Worm (Caenorhabditis elegans): ENCODE results near the gene ptp-8.
A peak's percentile ranks its signal among the peaks of the same experiment; 100 is the strongest.

Gene ptp-8

ce11 chrIV:7426055-7426454 is 44.2 kb downstream of the ptp-8 start:
- TF ChIP-seq unc-62 (GFP tag; optimal IDR thresholded peaks at IDR 0.05) (no peak), lin-39 (tag; optimal IDR thresholded peaks at IDR 0.05) (no peak), daf-12 (tag; optimal IDR thresholded peaks at IDR 0.05) (no peak), nfya-1 (tag; optimal IDR thresholded peaks at IDR 0.05; ENCODE audit: insufficient read depth) (peak; percentile 7)

ce11 chrIV:7428347-7428746 is 46.5 kb downstream of the ptp-8 start:
- TF ChIP-seq nhr-237 (tag; optimal IDR thresholded peaks at IDR 0.05) = no peak
- no peak for TF ChIP-seq fkh-2 (tag; optimal IDR thresholded peaks at IDR 0.05)
- no peak for TF ChIP-seq nhr-43 (tag; optimal IDR thresholded peaks at IDR 0.05; ENCODE audit: poor library complexity, severe bottlenecking)
- TF ChIP-seq ama-1 (optimal IDR thresholded peaks at IDR 0.05) = no peak
- TF ChIP-seq nfya-1 (tag; optimal IDR thresholded peaks at IDR 0.05; ENCODE audit: insufficient read depth) = no peak
- TF ChIP-seq unc-39 (tag; optimal IDR thresholded peaks at IDR 0.05) = no peak

- no peak for TF ChIP-seq snpc-4 (tag; optimal IDR thresholded peaks at IDR 0.05)
- no peak for TF ChIP-seq R02D3.7 (tag; optimal IDR thresholded peaks at IDR 0.05)
- TF ChIP-seq elt-1 (tag; optimal IDR thresholded peaks at IDR 0.05) = no peak
- TF ChIP-seq unc-62 (GFP tag; optimal IDR thresholded peaks at IDR 0.05) = no peak
- no peak for TF ChIP-seq tbx-2 (tag; optimal IDR thresholded peaks at IDR 0.05)
- no peak for TF ChIP-seq pha-4 (tag; optimal IDR thresholded peaks at IDR 0.05)
- no peak for TF ChIP-seq ama-1 (optimal IDR thresholded peaks at IDR 0.05)
- TF ChIP-seq nhr-28 (tag; optimal IDR thresholded peaks at IDR 0.05) = no peak
- TF ChIP-seq mdl-1 (tag; optimal IDR thresholded peaks at IDR 0.05) = no peak
- no peak for TF ChIP-seq lin-15B (tag; optimal IDR thresholded peaks at IDR 0.05)
- no peak for TF ChIP-seq nfya-1 (tag; optimal IDR thresholded peaks at IDR 0.05; ENCODE audit: insufficient read depth)
- no peak for TF ChIP-seq fkh-2 (tag; optimal IDR thresholded peaks at IDR 0.05)
- TF ChIP-seq nhr-25 (tag; optimal IDR thresholded peaks at IDR 0.05) = no peak
Measured at ce11 chrIV:7428998-7429397, 47.1 kb downstream of the ptp-8 start.

ce11 chrIV:7433858-7434257 is 52.0 kb downstream of the ptp-8 start, which contains the start of gene B0496.11:
Gene B0496.11 (minus strand): TSS chrIV:7433958.
- TF ChIP-seq snpc-4 (tag; optimal IDR thresholded peaks at IDR 0.05) = no peak
- no peak for TF ChIP-seq ztf-4 (tag; optimal IDR thresholded peaks at IDR 0.05)
- TF ChIP-seq ceh-16 (tag; optimal IDR thresholded peaks at IDR 0.05) = no peak
- no peak for TF ChIP-seq ZK546.5 (tag; optimal IDR thresholded peaks at IDR 0.05)
- TF ChIP-seq unc-62 (GFP tag; optimal IDR thresholded peaks at IDR 0.05) = no peak
- TF ChIP-seq ceh-82 (tag; optimal IDR thresholded peaks at IDR 0.05) = no peak
- TF ChIP-seq nhr-43 (tag; optimal IDR thresholded peaks at IDR 0.05; ENCODE audit: poor library complexity, severe bottlenecking) = no peak
- no peak for TF ChIP-seq mml-1 (tag; optimal IDR thresholded peaks at IDR 0.05)
- no peak for TF ChIP-seq lsy-12 (tag; optimal IDR thresholded peaks at IDR 0.05)
- no peak for TF ChIP-seq nhr-77 (tag; optimal IDR thresholded peaks at IDR 0.05)
- TF ChIP-seq egl-27 (tag; optimal IDR thresholded peaks at IDR 0.05) = no peak
- no peak for TF ChIP-seq ceh-28 (tag; optimal IDR thresholded peaks at IDR 0.05)
- TF ChIP-seq tbx-2 (tag; optimal IDR thresholded peaks at IDR 0.05) = no peak
- no peak for TF ChIP-seq R02D3.7 (tag; optimal IDR thresholded peaks at IDR 0.05)
- TF ChIP-seq elt-2 (tag; optimal IDR thresholded peaks at IDR 0.05) = no peak
